Fruit fly (Drosophila melanogaster) whole organism, embryonic: Measurements from ENCODE around the gene Rilpl.

Experiments
- CG18262 ChIP-seq: fragments of 200-800 bp; optimal IDR thresholded peaks from 3 replicates; lab custom pipeline; 2019; ENCODE audit warnings: missing biosample characterization, mild to moderate bottlenecking, missing genetic modification characterization, moderate library complexity
- CkIIα-i1 ChIP-seq: fragments of 200-800 bp; sonication (Bioruptor generic); IDR thresholded peaks from 2 replicates; pipeline ENCODE4 v1.3.6; 2022; ENCODE audit warnings: missing biosample characterization, missing genetic modification characterization
- Spps ChIP-seq: fragments of 200-800 bp; sonication (Bioruptor generic); optimal IDR thresholded peaks from 2 replicates; lab custom pipeline; 2018; ENCODE audit warnings: missing biosample characterization, mild to moderate bottlenecking, missing genetic modification characterization
- fd3F ChIP-seq: fragments of 200-800 bp; sonication (Bioruptor generic); optimal IDR thresholded peaks from 2 replicates; lab custom pipeline; 2018; ENCODE audit warnings: missing biosample characterization, mild to moderate bottlenecking, missing genetic modification characterization, moderate library complexity
- oc ChIP-seq: fragments of 200-800 bp; sonication (Bioruptor generic); optimal IDR thresholded peaks from 2 replicates; lab custom pipeline; 2018; ENCODE audit warnings: missing biosample characterization, mild to moderate bottlenecking, missing genetic modification characterization, moderate library complexity
- pan ChIP-seq, 4 experiments: fragments of >200 bp in 3 of 4; fragments of 200-800 bp in 1 of 4; sonication (Bioruptor generic) in 1 of 4; optimal IDR thresholded peaks in 3 of 4; IDR thresholded peaks in 1 of 4; 2 replicates each; pipeline versions ENCODE4 v1.3.6 to Lab custom; 2017 to 2022; ENCODE audit warnings: missing biosample characterization in 2 of 4, missing genetic modification characterization in 2 of 4, mixed read lengths in 1 of 4
- usp ChIP-seq: fragments of >200 bp; optimal IDR thresholded peaks from 2 replicates; lab custom pipeline; 2017; ENCODE audit warnings: missing biosample characterization, missing genetic modification characterization

DNA sequence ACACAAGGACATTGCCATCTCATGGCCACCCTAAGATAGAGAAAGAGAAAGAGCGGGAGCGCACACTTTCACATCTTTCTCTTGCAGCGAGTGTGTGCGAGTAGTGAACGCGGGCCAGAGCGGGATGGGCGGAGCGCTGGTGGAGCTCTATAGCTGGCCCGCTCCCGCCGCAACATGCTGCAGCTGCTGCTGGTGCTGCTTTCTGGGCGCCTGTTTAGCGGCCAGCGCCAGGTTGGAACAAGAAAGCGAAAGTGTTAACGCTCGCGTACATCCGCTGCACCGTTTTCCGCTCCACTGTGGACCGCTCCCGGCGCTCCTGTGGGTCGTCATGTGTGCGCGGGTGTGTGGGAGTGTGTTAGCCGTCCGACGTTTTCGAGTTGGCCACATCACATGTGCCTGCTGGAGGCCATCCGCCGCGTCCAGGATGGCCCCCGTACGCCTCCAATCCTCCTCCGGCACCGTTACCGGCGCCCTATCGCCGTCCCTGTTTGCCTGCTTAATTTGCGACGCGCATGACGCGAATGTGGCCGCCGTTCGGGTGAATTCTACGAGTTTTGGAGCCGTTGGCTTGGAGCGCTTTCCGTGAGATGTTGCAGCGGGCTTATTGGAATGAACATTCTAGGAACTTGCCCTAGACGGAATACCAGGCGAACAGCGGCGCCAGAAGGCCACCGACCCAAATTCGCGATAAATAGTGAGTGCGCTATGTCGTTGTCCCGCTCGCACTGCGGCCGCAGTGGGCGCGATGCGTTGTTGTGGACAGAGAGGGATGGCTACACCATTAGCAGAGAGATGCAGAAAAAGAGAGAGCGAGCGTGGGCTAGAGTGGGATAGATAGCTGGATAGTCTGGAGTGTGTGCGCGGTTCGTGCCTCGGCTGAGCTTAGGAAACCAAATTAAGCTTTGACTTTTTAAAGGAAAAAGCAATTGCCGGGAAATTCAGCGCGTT lies 6.5 kb downstream of the Rilpl start:
- TF ChIP-seq CG18262 (tag; lab: Kevin White, UChicago) (peak; percentile 14), pan (optimal IDR thresholded peaks at IDR 0.05; lab: Kevin White, UChicago) (no peak), pan (GFP tag; optimal IDR thresholded peaks at IDR 0.05 in 1 of 2, IDR thresholded peaks at IDR 0.05 in 1 of 2) (no peak), CkIIα-i1 (GFP tag; lab: Robert Waterston, UW) (no peak), usp (no peak), oc (tag; lab: Kevin White, UChicago) (no peak), Spps (tag; lab: Kevin White, UChicago) (no peak), fd3F (no peak)
